Fruit fly (Drosophila melanogaster) whole organism, embryonic: ENCODE data around the gene CG31948.
A peak's percentile ranks its signal among the peaks of the same experiment; 100 is the strongest.

Experiments
- CG10654 ChIP-seq: fragments of 200-800 bp; sonication (Bioruptor generic); optimal IDR thresholded peaks from 2 replicates; lab custom pipeline; 2016; ENCODE audit warnings: missing biosample characterization, missing genetic modification characterization
- CG13894 ChIP-seq: fragments of 200-800 bp; sonication (Bioruptor generic); optimal IDR thresholded peaks from 3 replicates; lab custom pipeline; 2018; ENCODE audit warnings: missing biosample characterization, mild to moderate bottlenecking, missing genetic modification characterization, moderate library complexity
- CG15011 ChIP-seq: fragments of 200-800 bp; sonication (Bioruptor generic); optimal IDR thresholded peaks from 3 replicates; lab custom pipeline; 2018; ENCODE audit warnings: missing biosample characterization, mild to moderate bottlenecking, missing genetic modification characterization
- CG15479 ChIP-seq: fragments of 200-800 bp; sonication (Bioruptor generic); optimal IDR thresholded peaks from 3 replicates; lab custom pipeline; 2019; ENCODE audit warnings: missing biosample characterization, mild to moderate bottlenecking, missing genetic modification characterization, moderate library complexity
- CG17328 ChIP-seq: fragments of 200-800 bp; sonication (Bioruptor generic); IDR thresholded peaks from 2 replicates; pipeline ENCODE4 v1.3.6; 2022; ENCODE audit warnings: missing biosample characterization, missing genetic modification characterization
- CG18011 ChIP-seq: fragments of 200-800 bp; sonication (Bioruptor generic); optimal IDR thresholded peaks from 2 replicates; lab custom pipeline; 2017; ENCODE audit warnings: missing biosample characterization, missing genetic modification characterization, mild to moderate bottlenecking, moderate library complexity, missing genotype
- CG18599 ChIP-seq: fragments of 200-800 bp; sonication (Bioruptor generic); optimal IDR thresholded peaks from 3 replicates; lab custom pipeline; 2017; ENCODE audit warnings: missing biosample characterization, missing genetic modification characterization, mild to moderate bottlenecking, moderate library complexity, missing genetic modification reagents
- CG30431 ChIP-seq: fragments of 200-800 bp; sonication (Bioruptor generic); optimal IDR thresholded peaks from 2 replicates; lab custom pipeline; 2017; ENCODE audit warnings: missing biosample characterization, missing genetic modification characterization
- CG32767 ChIP-seq: fragments of 200-800 bp; sonication (Bioruptor generic); IDR thresholded peaks from 2 replicates; pipeline ENCODE4 v1.3.6; 2022; ENCODE audit warnings: missing biosample characterization, missing genetic modification characterization
- CG34376 ChIP-seq: fragments of 200-800 bp; sonication (Bioruptor generic); optimal IDR thresholded peaks from 2 replicates; lab custom pipeline; 2018; ENCODE audit warnings: missing biosample characterization, mild to moderate bottlenecking, missing genetic modification characterization
- CG3995 ChIP-seq: fragments of 200-800 bp; sonication (Bioruptor generic); optimal IDR thresholded peaks from 3 replicates; lab custom pipeline; 2016; ENCODE audit warnings: missing biosample characterization, missing genetic modification characterization
- CG4820 ChIP-seq: fragments of 200-800 bp; sonication (Bioruptor generic); optimal IDR thresholded peaks from 3 replicates; lab custom pipeline; 2016; ENCODE audit warnings: missing biosample characterization, missing genetic modification characterization
- CG5953 ChIP-seq: fragments of 200-800 bp; sonication (Bioruptor generic); IDR thresholded peaks from 2 replicates; pipeline ENCODE4 v1.3.6; 2022; ENCODE audit warnings: missing biosample characterization, missing genetic modification characterization
- CG6654 ChIP-seq: fragments of 200-800 bp; sonication (Bioruptor generic); optimal IDR thresholded peaks from 2 replicates; lab custom pipeline; 2017; ENCODE audit warnings: missing biosample characterization, mild to moderate bottlenecking, missing genetic modification characterization
- CG7357 ChIP-seq: fragments of 200-800 bp; sonication (Bioruptor generic); IDR thresholded peaks from 3 replicates; pipeline ENCODE4 v1.3.6; 2022; ENCODE audit warnings: missing biosample characterization, missing genetic modification characterization
- CG8924 ChIP-seq: fragments of 200-800 bp; optimal IDR thresholded peaks from 3 replicates; lab custom pipeline; 2019; ENCODE audit warnings: missing biosample characterization, mild to moderate bottlenecking, missing genetic modification characterization, moderate library complexity
- Chrac-16 ChIP-seq: fragments of 200-800 bp; sonication (Bioruptor generic); optimal IDR thresholded peaks from 3 replicates; lab custom pipeline; 2016; ENCODE audit warnings: missing biosample characterization, missing genetic modification characterization
- Deaf1 ChIP-seq: fragments of 200-800 bp; optimal IDR thresholded peaks from 3 replicates; lab custom pipeline; 2019; ENCODE audit warnings: missing biosample characterization, mild to moderate bottlenecking, missing genetic modification characterization, moderate library complexity
- Dll ChIP-seq: fragments of 200-800 bp; sonication (Bioruptor generic); IDR thresholded peaks from 4 replicates; pipeline ENCODE4 v1.3.6; 2022; ENCODE audit warnings: missing biosample characterization, missing genetic modification characterization; ENCODE audit not compliant: partially characterized antibody
- E2f2 ChIP-seq: fragments of 200-800 bp; sonication (Bioruptor generic); IDR thresholded peaks from 2 replicates; pipeline ENCODE4 v1.3.6; 2022; ENCODE audit warnings: missing biosample characterization, missing genetic modification characterization
- Elba2 ChIP-seq: fragments of 200-800 bp; sonication (Bioruptor generic); optimal IDR thresholded peaks from 3 replicates; lab custom pipeline; 2016; ENCODE audit warnings: missing biosample characterization, missing genetic modification characterization
- Hand ChIP-seq: fragments of 200-800 bp; sonication (Bioruptor generic); optimal IDR thresholded peaks from 2 replicates; lab custom pipeline; 2017; ENCODE audit warnings: mild to moderate bottlenecking, missing biosample characterization, missing genetic modification reagents, missing genetic modification characterization
- Hsf ChIP-seq: fragments of 200-800 bp; sonication (Bioruptor generic); optimal IDR thresholded peaks from 3 replicates; lab custom pipeline; 2016; ENCODE audit warnings: missing biosample characterization, missing genetic modification characterization
- Lhr ChIP-seq: fragments of 200-800 bp; sonication (Bioruptor generic); optimal IDR thresholded peaks from 3 replicates; lab custom pipeline; 2017; ENCODE audit warnings: mild to moderate bottlenecking, missing biosample characterization, missing genetic modification reagents, missing genetic modification characterization
- Med ChIP-seq: fragments of 200-800 bp; sonication (Bioruptor generic); peaks from one replicate; lab custom pipeline; 2016; ENCODE audit warnings: missing biosample characterization, missing genetic modification characterization, mild to moderate bottlenecking, inconsistent platforms, moderate library complexity
- NC2β ChIP-seq: fragments of 200-800 bp; sonication (Bioruptor generic); optimal IDR thresholded peaks from 2 replicates; lab custom pipeline; 2016; ENCODE audit warnings: missing biosample characterization, missing genetic modification characterization
- Poxn ChIP-seq: fragments of 200-800 bp; sonication (Bioruptor generic); IDR thresholded peaks from 2 replicates; pipeline ENCODE4 v1.3.6; 2022; ENCODE audit warnings: missing biosample characterization, missing genetic modification characterization
- Rx ChIP-seq: fragments of 200-800 bp; sonication (Bioruptor generic); IDR thresholded peaks from 2 replicates; pipeline ENCODE4 v1.3.6; 2022; ENCODE audit warnings: missing biosample characterization, missing genetic modification characterization
- btn ChIP-seq: fragments of 200-800 bp; sonication (Bioruptor generic); optimal IDR thresholded peaks from 2 replicates; lab custom pipeline; 2016; ENCODE audit warnings: missing biosample characterization, missing genetic modification characterization
- chn ChIP-seq: fragments of 200-800 bp; sonication (Bioruptor generic); optimal IDR thresholded peaks from 2 replicates; lab custom pipeline; 2016; ENCODE audit warnings: missing biosample characterization, missing genetic modification characterization
- eve ChIP-seq, 2 experiments: fragments of >200 bp; optimal IDR thresholded peaks; 2 replicates each; lab custom pipeline; 2017; ENCODE audit warnings: missing biosample characterization in 2 of 2, missing genetic modification characterization in 2 of 2
- gsb-n ChIP-seq: fragments of 200-800 bp; sonication (Bioruptor generic); optimal IDR thresholded peaks from 3 replicates; lab custom pipeline; 2018; ENCODE audit warnings: missing biosample characterization, mild to moderate bottlenecking, missing genetic modification characterization
- hbn ChIP-seq: fragments of 200-800 bp; sonication (Bioruptor generic); IDR thresholded peaks from 2 replicates; pipeline ENCODE4 v1.3.6; 2022; ENCODE audit warnings: missing biosample characterization, missing genetic modification characterization; ENCODE audit not compliant: partially characterized antibody
- hkb ChIP-seq, 2 experiments: fragments of 200-800 bp in 1 of 2; fragments of >200 bp in 1 of 2; sonication (Bioruptor generic) in 1 of 2; IDR thresholded peaks in 1 of 2; optimal IDR thresholded peaks in 1 of 2; 2 replicates each; pipeline versions ENCODE4 v1.3.6 to Lab custom; 2017 to 2022; ENCODE audit warnings: missing biosample characterization in 1 of 2, missing genetic modification characterization in 1 of 2
- ind ChIP-seq: fragments of 200-800 bp; sonication (Bioruptor generic); optimal IDR thresholded peaks from 3 replicates; lab custom pipeline; 2016; ENCODE audit warnings: missing biosample characterization, missing genetic modification characterization
- klu ChIP-seq: fragments of 200-800 bp; sonication (Bioruptor generic); IDR thresholded peaks from 2 replicates; pipeline ENCODE4 v1.3.6; 2022; ENCODE audit warnings: missing biosample characterization, missing genetic modification characterization
- kni ChIP-seq: fragments of 200-800 bp; sonication (Bioruptor generic); optimal IDR thresholded peaks from 3 replicates; lab custom pipeline; 2017; ENCODE audit warnings: mild to moderate bottlenecking, missing biosample characterization, missing genetic modification reagents, missing genetic modification characterization
- knrl ChIP-seq: fragments of 200-800 bp; sonication (Bioruptor generic); IDR thresholded peaks from 3 replicates; pipeline ENCODE4 v1.3.6; 2022; ENCODE audit warnings: missing biosample characterization, missing genetic modification characterization; ENCODE audit not compliant: partially characterized antibody
- lilli ChIP-seq: fragments of 200-800 bp; sonication (Bioruptor generic); optimal IDR thresholded peaks from 3 replicates; lab custom pipeline; 2016; ENCODE audit warnings: missing biosample characterization, missing genetic modification characterization
- mam ChIP-seq: fragments of 200-800 bp; sonication (Bioruptor generic); optimal IDR thresholded peaks from 3 replicates; lab custom pipeline; 2016; ENCODE audit warnings: missing biosample characterization, missing genetic modification characterization
- nerfin-2 ChIP-seq: fragments of 200-800 bp; sonication (Bioruptor generic); IDR thresholded peaks from 2 replicates; pipeline ENCODE4 v1.3.6; 2022; ENCODE audit warnings: missing biosample characterization, missing genetic modification characterization; ENCODE audit not compliant: partially characterized antibody
- odd ChIP-seq: fragments of 200-800 bp; sonication (Bioruptor generic); optimal IDR thresholded peaks from 2 replicates; lab custom pipeline; 2017; ENCODE audit warnings: missing biosample characterization, mild to moderate bottlenecking, missing genetic modification characterization
- p53 ChIP-seq: fragments of 200-800 bp; sonication (Bioruptor generic); optimal IDR thresholded peaks from 2 replicates; lab custom pipeline; 2016; ENCODE audit warnings: missing biosample characterization, missing genetic modification characterization
- schlank ChIP-seq: fragments of 200-800 bp; sonication (Bioruptor generic); optimal IDR thresholded peaks from 2 replicates; lab custom pipeline; 2018; ENCODE audit warnings: missing biosample characterization, mild to moderate bottlenecking, missing genetic modification characterization
- shn ChIP-seq: fragments of 200-800 bp; sonication (Bioruptor generic); optimal IDR thresholded peaks from 3 replicates; lab custom pipeline; 2016; ENCODE audit warnings: missing biosample characterization, missing genetic modification characterization
- sqz ChIP-seq: fragments of 200-800 bp; sonication (Bioruptor generic); optimal IDR thresholded peaks from 3 replicates; lab custom pipeline; 2018; ENCODE audit warnings: missing biosample characterization, mild to moderate bottlenecking, missing genetic modification characterization
- tap ChIP-seq: fragments of 200-800 bp; optimal IDR thresholded peaks from 3 replicates; lab custom pipeline; 2019; ENCODE audit warnings: missing biosample characterization, mild to moderate bottlenecking, missing genetic modification characterization, moderate library complexity
- tx ChIP-seq: fragments of 200-800 bp; sonication (Bioruptor generic); optimal IDR thresholded peaks from 2 replicates; lab custom pipeline; 2016; ENCODE audit warnings: missing biosample characterization, missing genetic modification characterization
- zen ChIP-seq: fragments of 200-800 bp; sonication (Bioruptor generic); optimal IDR thresholded peaks from 3 replicates; lab custom pipeline; 2018; ENCODE audit warnings: missing biosample characterization, mild to moderate bottlenecking, missing genetic modification characterization, moderate library complexity

The CG31948 gene

dm6 chr2L:2426444-2427188 is 10.1 kb upstream of the CG31948 start (continued):
- TF ChIP-seq CG13894 (tag; lab: Kevin White, UChicago) (no peak), knrl (GFP tag; lab: Robert Waterston, UW) (no peak), NC2β (no peak), nerfin-2 (GFP tag; lab: Robert Waterston, UW) (no peak), btn (no peak), CG10654 (GFP tag; lab: Kevin White, UChicago) (peak; percentile 26), mam (GFP tag; lab: Kevin White, UChicago) (peak; percentile 35), Chrac-16 (GFP tag; lab: Kevin White, UChicago) (peak; percentile 26), odd (GFP tag; lab: Kevin White, UChicago) (no peak), CG5953 (0 out of 2 replicates have a peak, but pooled peaks have one; percentile 28), Deaf1 (no peak), tap (tag; lab: Kevin White, UChicago) (peak; percentile 53), E2f2 (GFP tag; lab: Robert Waterston, UW) (no peak), CG15479 (GFP tag; lab: Kevin White, UChicago) (no peak), chn (GFP tag; lab: Kevin White, UChicago) (peak; percentile 28), CG34376 (GFP tag; lab: Kevin White, UChicago) (no peak), hbn (GFP tag; lab: Robert Waterston, UW) (no peak), CG15011 (GFP tag; lab: Kevin White, UChicago) (no peak), CG4820 (peak; percentile 46), CG6654 (no peak), Med (GFP tag; lab: Kevin White, UChicago) (peak; percentile 80), p53 (GFP tag; lab: Kevin White, UChicago) (no peak), Poxn (GFP tag; lab: Robert Waterston, UW) (no peak), eve (GFP tag; optimal IDR thresholded peaks at IDR 0.05; lab: Kevin White, UChicago) (no peak), hkb (optimal IDR thresholded peaks at IDR 0.05; lab: Kevin White, UChicago) (no peak), hkb (GFP tag; IDR thresholded peaks at IDR 0.05; lab: Robert Waterston, UW) (peak; percentile 63), gsb-n (tag; lab: Kevin White, UChicago) (no peak), CG18599 (peak; percentile 42), CG30431 (no peak), CG8924 (tag; lab: Kevin White, UChicago) (peak; percentile 34), klu (GFP tag; lab: Robert Waterston, UW) (no peak), shn (GFP tag; lab: Kevin White, UChicago) (no peak), CG32767 (GFP tag; lab: Robert Waterston, UW) (no peak), zen (tag; lab: Kevin White, UChicago) (no peak), CG17328 (GFP tag; lab: Robert Waterston, UW) (peak; percentile 65), Dll (GFP tag; lab: Robert Waterston, UW) (no peak), Lhr (GFP tag; lab: Kevin White, UChicago) (no peak), Elba2 (GFP tag; lab: Kevin White, UChicago) (no peak), CG7357 (GFP tag; lab: Robert Waterston, UW) (no peak), CG18011 (GFP tag; lab: Kevin White, UChicago) (no peak), CG3995 (no peak), lilli (peak; percentile 56), schlank (no peak), Hand (GFP tag; lab: Kevin White, UChicago) (no peak), tx (GFP tag; lab: Kevin White, UChicago) (no peak), Rx (peak; percentile 55), kni (GFP tag; lab: Kevin White, UChicago) (no peak), ind (GFP tag; lab: Kevin White, UChicago) (peak; percentile 65), sqz (GFP tag; lab: Kevin White, UChicago) (no peak), Hsf (GFP tag; lab: Kevin White, UChicago) (peak; percentile 56)
